Worm (Caenorhabditis elegans): ENCODE results near the gene lys-7.

The lys-7 gene

ce11 chrV:3444777-3445089, 37.7 kb downstream of the lys-7 start, which contains the start of gene cfz-2:
Gene cfz-2, minus strand, starts transcription at chrV:3444877.
- TF ChIP-seq ceh-34 (tag; optimal IDR thresholded peaks at IDR 0.05): peak; percentile 71
- no peak for TF ChIP-seq ets-4 (tag; optimal IDR thresholded peaks at IDR 0.05)

DNA sequence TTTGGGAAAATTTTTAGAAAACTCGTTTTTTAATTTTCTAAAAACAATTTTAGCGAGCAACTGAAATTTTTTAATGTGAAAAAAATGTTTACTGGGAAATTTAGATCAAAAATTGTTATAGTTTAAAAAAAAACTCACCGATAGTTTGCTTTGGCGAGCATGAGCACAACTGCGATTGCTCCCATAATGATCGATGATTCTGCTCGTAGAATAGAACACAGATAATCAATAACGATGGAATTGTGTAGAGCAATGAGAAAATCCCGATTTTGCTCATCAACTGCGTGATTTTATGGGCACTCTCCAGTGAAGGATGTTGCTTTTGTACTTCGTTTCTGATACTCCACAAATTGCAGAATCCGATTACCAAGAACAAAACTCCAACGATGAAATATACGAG, 39.8 kb downstream of the lys-7 start:
- TF ChIP-seq unc-86 (tag; optimal IDR thresholded peaks at IDR 0.05) (no peak), madf-2 (tag; optimal IDR thresholded peaks at IDR 0.05) (no peak), hlh-13 (GFP tag; optimal IDR thresholded peaks at IDR 0.05) (no peak), K09A11.1 (tag; optimal IDR thresholded peaks at IDR 0.05; ENCODE audit: insufficient read depth) (no peak), ceh-22 (tag; optimal IDR thresholded peaks at IDR 0.05) (no peak), ceh-9 (tag; optimal IDR thresholded peaks at IDR 0.05) (no peak), pha-4 (tag; optimal IDR thresholded peaks at IDR 0.05) (no peak), eyg-1 (tag; optimal IDR thresholded peaks at IDR 0.05) (no peak), pqm-1 (tag; optimal IDR thresholded peaks at IDR 0.05) (no peak)

- TF ChIP-seq K02D7.2 (tag; optimal IDR thresholded peaks at IDR 0.05) (no peak), nhr-11 (tag; optimal IDR thresholded peaks at IDR 0.05) (no peak), rnt-1 (tag; optimal IDR thresholded peaks at IDR 0.05) (no peak), lin-11 (tag; optimal IDR thresholded peaks at IDR 0.05) (no peak), dmd-4 (tag; optimal IDR thresholded peaks at IDR 0.05; ENCODE audit: borderline replicate concordance) (no peak), ceh-48 (tag; optimal IDR thresholded peaks at IDR 0.05) (no peak), odd-2 (tag; optimal IDR thresholded peaks at IDR 0.05) (no peak), ceh-14 (tag; optimal IDR thresholded peaks at IDR 0.05) (no peak), ceh-34 (tag; optimal IDR thresholded peaks at IDR 0.05) (no peak), hlh-6 (tag; optimal IDR thresholded peaks at IDR 0.05) (no peak), F13H6.1 (tag; optimal IDR thresholded peaks at IDR 0.05) (no peak), ahr-1 (tag; optimal IDR thresholded peaks at IDR 0.05) (no peak), hlh-8 (tag; optimal IDR thresholded peaks at IDR 0.05) (no peak), ceh-45 (GFP tag; IDR thresholded peaks at IDR 0.05) (no peak), unc-86 (tag; optimal IDR thresholded peaks at IDR 0.05) (no peak), tbx-2 (tag; optimal IDR thresholded peaks at IDR 0.05) (no peak), gmeb-2 (tag; optimal IDR thresholded peaks at IDR 0.05) (no peak), ceh-9 (tag; optimal IDR thresholded peaks at IDR 0.05) (no peak), pha-4 (tag; optimal IDR thresholded peaks at IDR 0.05) (no peak), eyg-1 (tag; optimal IDR thresholded peaks at IDR 0.05) (no peak)
Observed at ce11 chrV:3431535-3431990, 50.8 kb downstream of the lys-7 start, which contains the start of the genes T20D4.19 and srj-9. Gene T20D4.19, minus strand, starts transcription at chrV:3431635. Gene srj-9, plus strand, starts transcription at chrV:3431940.
